Worm (Caenorhabditis elegans) whole organism, L2 larva: Measurements from ENCODE around the gene lgg-2.

ENCODE experiments used
- C34F6.9 ChIP-seq: fragments of 150-350 bp; optimal IDR thresholded peaks from 2 replicates; lab custom pipeline; 2014; ENCODE audit warnings: missing biosample characterization, missing genetic modification characterization
- F13H6.1 ChIP-seq: sonication (generic microtip); optimal IDR thresholded peaks from 2 replicates; lab custom pipeline; 2016; ENCODE audit warnings: missing genetic modification characterization, missing compliant biosample characterization
- R02D3.7 ChIP-seq: fragments of 150-350 bp; optimal IDR thresholded peaks from 2 replicates; lab custom pipeline; 2014; ENCODE audit warnings: missing biosample characterization, missing genetic modification characterization
- Y55F3AM.14 ChIP-seq: fragments of 200-800 bp; sonication (Bioruptor generic); optimal IDR thresholded peaks from 2 replicates; lab custom pipeline; 2018; ENCODE audit warnings: mild to moderate bottlenecking, missing genetic modification characterization, missing compliant biosample characterization
- ZK546.5 ChIP-seq: sonication (generic microtip); optimal IDR thresholded peaks from 2 replicates; lab custom pipeline; 2017; ENCODE audit warnings: missing biosample characterization, missing genetic modification characterization
- alr-1 ChIP-seq: fragments of 150-350 bp; optimal IDR thresholded peaks from 2 replicates; lab custom pipeline; 2014; ENCODE audit warnings: missing biosample characterization, missing genetic modification characterization
- aly-2 ChIP-seq: fragments of 150-350 bp; optimal IDR thresholded peaks from 2 replicates; lab custom pipeline; 2014; ENCODE audit warnings: missing biosample characterization, missing genetic modification characterization
- ama-1 ChIP-seq: fragments of 150-350 bp; optimal IDR thresholded peaks from 2 replicates; lab custom pipeline; 2018; ENCODE audit warnings: inconsistent platforms
- blmp-1 ChIP-seq: sonication (generic microtip); optimal IDR thresholded peaks from 2 replicates; lab custom pipeline; 2017; ENCODE audit warnings: missing genetic modification characterization, mild to moderate bottlenecking, missing compliant biosample characterization, antibody characterized with exemption, moderate library complexity; ENCODE audit not compliant: insufficient read depth
- ceh-16 ChIP-seq: fragments of 150-350 bp; optimal IDR thresholded peaks from 2 replicates; lab custom pipeline; 2014; ENCODE audit warnings: missing biosample characterization, missing genetic modification characterization
- ceh-82 ChIP-seq: fragments of 150-350 bp; optimal IDR thresholded peaks from 2 replicates; lab custom pipeline; 2014; ENCODE audit warnings: missing biosample characterization, missing genetic modification characterization
- crh-2 ChIP-seq: sonication (generic microtip); optimal IDR thresholded peaks from 2 replicates; lab custom pipeline; 2017; ENCODE audit warnings: missing biosample characterization, missing genetic modification characterization
- dmd-4 ChIP-seq: sonication (generic microtip); optimal IDR thresholded peaks from 2 replicates; lab custom pipeline; 2017; ENCODE audit warnings: missing biosample characterization, missing genetic modification characterization
- egl-27 ChIP-seq: sonication (generic microtip); optimal IDR thresholded peaks from 3 replicates; lab custom pipeline; 2017; ENCODE audit warnings: missing biosample characterization, missing genetic modification reagents, missing genetic modification characterization
- elt-1 ChIP-seq: fragments of 150-350 bp; optimal IDR thresholded peaks from 2 replicates; lab custom pipeline; 2014; ENCODE audit warnings: missing biosample characterization, missing genetic modification characterization
- elt-3 ChIP-seq: sonication (generic microtip); optimal IDR thresholded peaks from 2 replicates; lab custom pipeline; 2017; ENCODE audit warnings: missing biosample characterization, missing genetic modification characterization
- fos-1 ChIP-seq: fragments of 150-350 bp; optimal IDR thresholded peaks from 2 replicates; lab custom pipeline; 2014; ENCODE audit warnings: missing biosample characterization, missing genetic modification characterization
- gmeb-1 ChIP-seq: fragments of 150-350 bp; optimal IDR thresholded peaks from 2 replicates; lab custom pipeline; 2014; ENCODE audit warnings: missing biosample characterization, missing genetic modification characterization
- lin-11 ChIP-seq: fragments of 150-350 bp; sonication (generic microtip); optimal IDR thresholded peaks from 2 replicates; lab custom pipeline; 2014; ENCODE audit warnings: missing biosample characterization, missing genetic modification characterization, inconsistent platforms, mixed read lengths
- lin-13 ChIP-seq: fragments of 150-350 bp; optimal IDR thresholded peaks from 2 replicates; lab custom pipeline; 2014; ENCODE audit warnings: missing biosample characterization, missing genetic modification reagents, missing genetic modification characterization
- lin-39 ChIP-seq: fragments of 150-350 bp; optimal IDR thresholded peaks from 2 replicates; lab custom pipeline; 2014; ENCODE audit warnings: missing biosample characterization, missing genetic modification reagents, missing genetic modification characterization
- lsy-2 ChIP-seq, 2 experiments: fragments of 150-350 bp in 1 of 2; sonication (generic microtip) in 1 of 2; optimal IDR thresholded peaks; 2 replicates each; lab custom pipeline; 2014 to 2017; ENCODE audit warnings: missing biosample characterization in 2 of 2, missing genetic modification characterization in 2 of 2
- mab-5 ChIP-seq: fragments of 150-350 bp; optimal IDR thresholded peaks from 2 replicates; lab custom pipeline; 2014; ENCODE audit warnings: missing biosample characterization, missing genetic modification characterization
- mbf-1 ChIP-seq: sonication (generic microtip); optimal IDR thresholded peaks from 2 replicates; lab custom pipeline; 2017; ENCODE audit warnings: missing biosample characterization, missing genetic modification characterization
- mdl-1 ChIP-seq, 2 experiments: fragments of 150-350 bp in 1 of 2; sonication (generic microtip) in 1 of 2; optimal IDR thresholded peaks; 2 replicates each; lab custom pipeline; 2017; ENCODE audit warnings: missing biosample characterization in 2 of 2, missing genetic modification characterization in 2 of 2
- nhr-10 ChIP-seq: sonication (generic microtip); optimal IDR thresholded peaks from 2 replicates; lab custom pipeline; 2017; ENCODE audit warnings: missing biosample characterization, missing genetic modification characterization
- nhr-11 ChIP-seq: fragments of 150-350 bp; optimal IDR thresholded peaks from 2 replicates; lab custom pipeline; 2014; ENCODE audit warnings: missing biosample characterization, missing genetic modification characterization
- nhr-12 ChIP-seq: fragments of 150-350 bp; optimal IDR thresholded peaks from 2 replicates; lab custom pipeline; 2014; ENCODE audit warnings: missing biosample characterization, missing genetic modification characterization
- nhr-129 ChIP-seq: fragments of 150-350 bp; optimal IDR thresholded peaks from 2 replicates; lab custom pipeline; 2014; ENCODE audit warnings: missing biosample characterization, missing genetic modification characterization
- nhr-21 ChIP-seq: fragments of 150-350 bp; optimal IDR thresholded peaks from 2 replicates; lab custom pipeline; 2014; ENCODE audit warnings: missing biosample characterization, missing genetic modification characterization
- nhr-23 ChIP-seq: fragments of 150-350 bp; optimal IDR thresholded peaks from 2 replicates; lab custom pipeline; 2014; ENCODE audit warnings: missing biosample characterization, missing genetic modification reagents, missing genetic modification characterization
- nhr-237 ChIP-seq: fragments of 150-350 bp; optimal IDR thresholded peaks from 2 replicates; lab custom pipeline; 2014; ENCODE audit warnings: missing biosample characterization, missing genetic modification characterization
- nhr-25 ChIP-seq: fragments of 150-350 bp; sonication (generic microtip); optimal IDR thresholded peaks from 3 replicates; lab custom pipeline; 2014; ENCODE audit warnings: missing biosample characterization, missing genetic modification characterization
- nhr-6 ChIP-seq: fragments of 150-350 bp; optimal IDR thresholded peaks from 2 replicates; lab custom pipeline; 2014; ENCODE audit warnings: missing biosample characterization, missing genetic modification characterization
- nhr-77 ChIP-seq: fragments of 150-350 bp; optimal IDR thresholded peaks from 2 replicates; lab custom pipeline; 2014; ENCODE audit warnings: missing biosample characterization, missing genetic modification characterization
- peb-1 ChIP-seq: fragments of 150-350 bp; optimal IDR thresholded peaks from 2 replicates; lab custom pipeline; 2014; ENCODE audit warnings: missing biosample characterization, missing genetic modification characterization
- sem-4 ChIP-seq: fragments of 150-350 bp; optimal IDR thresholded peaks from 2 replicates; lab custom pipeline; 2014; ENCODE audit warnings: missing biosample characterization, missing genetic modification reagents, missing genetic modification characterization
- skn-1 ChIP-seq: sonication (generic microtip); optimal IDR thresholded peaks from 2 replicates; lab custom pipeline; 2017; ENCODE audit warnings: missing biosample characterization, missing genetic modification characterization
- sma-3 ChIP-seq: sonication (generic microtip); optimal IDR thresholded peaks from 2 replicates; lab custom pipeline; 2016; ENCODE audit warnings: missing genetic modification reagents, missing genetic modification characterization, missing compliant biosample characterization
- sma-9 ChIP-seq, 2 experiments: fragments of 150-350 bp in 1 of 2; sonication (generic microtip) in 1 of 2; optimal IDR thresholded peaks; 2 replicates each; lab custom pipeline; 2014 to 2016; ENCODE audit warnings: missing genetic modification characterization in 2 of 2, mild to moderate bottlenecking in 1 of 2, missing biosample characterization in 1 of 2, missing compliant biosample characterization in 1 of 2, missing genetic modification reagents in 1 of 2, moderate library complexity in 1 of 2
- snpc-4 ChIP-seq: fragments of 150-350 bp; optimal IDR thresholded peaks from 2 replicates; lab custom pipeline; 2014; ENCODE audit warnings: missing biosample characterization, missing genetic modification characterization
- unc-39 ChIP-seq: fragments of 150-350 bp; optimal IDR thresholded peaks from 2 replicates; lab custom pipeline; 2014; ENCODE audit warnings: missing biosample characterization, missing genetic modification characterization
- unc-55 ChIP-seq: fragments of 150-350 bp; sonication (generic microtip); optimal IDR thresholded peaks from 3 replicates; lab custom pipeline; 2014; ENCODE audit warnings: missing biosample characterization, missing genetic modification reagents, missing genetic modification characterization
- unc-62 ChIP-seq: fragments of 150-350 bp; optimal IDR thresholded peaks from 2 replicates; lab custom pipeline; 2014; ENCODE audit warnings: missing biosample characterization, missing genetic modification reagents, missing genetic modification characterization
- zag-1 ChIP-seq: fragments of 150-350 bp; optimal IDR thresholded peaks from 2 replicates; lab custom pipeline; 2014; ENCODE audit warnings: missing biosample characterization, missing genetic modification characterization
- ztf-1 ChIP-seq: fragments of 200-800 bp; sonication (Bioruptor generic); conservative IDR thresholded peaks from 2 replicates; pipeline ENCODE4 v1.3.6; 2022; ENCODE audit warnings: missing genetic modification characterization, missing compliant biosample characterization
- ztf-11 ChIP-seq: sonication (generic microtip); optimal IDR thresholded peaks from 2 replicates; lab custom pipeline; 2017; ENCODE audit warnings: missing biosample characterization, missing genetic modification characterization
- ztf-4 ChIP-seq: fragments of 150-350 bp; optimal IDR thresholded peaks from 2 replicates; lab custom pipeline; 2014; ENCODE audit warnings: missing biosample characterization, missing genetic modification characterization

lgg-2 gene

DNA sequence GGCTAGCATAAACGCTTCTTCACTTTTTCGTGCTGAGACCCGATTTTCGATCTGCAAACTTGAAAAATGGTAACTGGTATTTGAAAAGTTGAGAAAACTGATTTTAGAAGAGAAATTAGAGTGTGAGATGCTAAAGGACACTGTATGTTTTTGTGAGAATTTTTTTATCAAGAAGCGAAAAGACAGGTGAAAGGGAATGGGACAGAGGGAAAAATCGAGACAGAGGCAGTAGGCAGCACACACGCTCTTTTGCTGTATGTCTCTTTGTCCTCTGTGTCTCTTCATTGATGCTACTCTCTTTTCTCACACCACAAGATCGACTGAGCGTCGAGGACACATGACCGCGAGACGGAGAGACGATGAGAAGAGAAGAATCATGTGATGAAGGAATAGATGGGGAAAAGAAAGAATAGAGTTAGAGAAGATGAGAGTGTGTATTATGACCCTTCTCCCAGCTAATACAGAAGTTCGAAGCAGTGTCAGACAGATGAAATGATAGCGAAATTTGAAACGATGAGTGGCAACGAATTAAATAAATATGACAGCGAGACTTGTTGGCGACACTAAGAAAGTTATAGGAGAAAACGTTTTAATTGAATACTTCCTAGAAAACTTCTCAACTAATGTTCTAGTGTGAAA is at the start of gene lgg-2:
Gene lgg-2 (minus strand): TSS at position 51 of the 639 bp plus-strand sequence.
- TF ChIP-seq elt-1 (tag; lab: Kevin White, UChicago) (no peak), crh-2 (tag; lab: Kevin White, UChicago) (peak; percentile 98), zag-1 (peak; percentile 78), R02D3.7 (tag; lab: Kevin White, UChicago) (no peak), unc-55 (GFP tag; lab: Kevin White, UChicago) (peak; percentile 80), ztf-11 (peak; percentile 4), gmeb-1 (tag; lab: Kevin White, UChicago) (peak; percentile 88), alr-1 (tag; lab: Kevin White, UChicago) (peak; percentile 56), peb-1 (tag; lab: Kevin White, UChicago) (no peak), ceh-16 (tag; lab: Kevin White, UChicago) (peak; percentile 57), blmp-1 (tag; lab: Kevin White, UChicago) (peak; percentile 99), nhr-23 (tag; lab: Kevin White, UChicago) (no peak), lin-39 (tag; lab: Kevin White, UChicago) (peak; percentile 53), nhr-10 (tag; lab: Kevin White, UChicago) (peak; percentile 70), elt-3 (no peak), lin-13 (GFP tag; lab: Kevin White, UChicago) (peak; percentile 87), nhr-25 (tag; lab: Kevin White, UChicago) (peak; percentile 98), mbf-1 (no peak), ceh-82 (tag; lab: Kevin White, UChicago) (peak; percentile 21), lin-11 (peak; percentile 82), mdl-1 (tag; optimal IDR thresholded peaks at IDR 0.05; lab: Kevin White, UChicago) (peak; percentile 79 to 97), unc-39 (tag; lab: Kevin White, UChicago) (no peak), skn-1 (peak; percentile 52), nhr-237 (no peak), ztf-4 (peak; percentile 97), unc-62 (GFP tag; lab: Kevin White, UChicago) (peak; percentile 93), snpc-4 (tag; lab: Kevin White, UChicago) (peak; percentile 89), nhr-129 (tag; lab: Kevin White, UChicago) (peak; percentile 98), ama-1 (lab: Kevin White, UChicago) (no peak), C34F6.9 (peak; percentile 99), aly-2 (tag; lab: Kevin White, UChicago) (no peak), egl-27 (tag; lab: Kevin White, UChicago) (peak; percentile 97), dmd-4 (tag; lab: Kevin White, UChicago) (no peak), ZK546.5 (tag; lab: Kevin White, UChicago) (no peak), fos-1 (tag; lab: Kevin White, UChicago) (peak; percentile 97), lsy-2 (tag; optimal IDR thresholded peaks at IDR 0.05; lab: Kevin White, UChicago) (peak; percentile 75 to 95), Y55F3AM.14 (peak; percentile 94), sma-9 (GFP tag; optimal IDR thresholded peaks at IDR 0.05; lab: Kevin White, UChicago) (peak; percentile 99), sma-9 (tag; optimal IDR thresholded peaks at IDR 0.05; lab: Kevin White, UChicago) (no peak), mab-5 (peak; percentile 92), nhr-77 (tag; lab: Kevin White, UChicago) (no peak), F13H6.1 (tag; lab: Kevin White, UChicago) (peak; percentile 98), sma-3 (GFP tag; lab: Kevin White, UChicago) (peak; percentile 98), nhr-12 (tag; lab: Kevin White, UChicago) (peak; percentile 38), nhr-11 (tag; lab: Kevin White, UChicago) (no peak), nhr-21 (peak; percentile 98), sem-4 (tag; lab: Kevin White, UChicago) (peak; percentile 94), nhr-6 (peak; percentile 98), ztf-1 (GFP tag; lab: Robert Waterston, UW) (no peak)
- TF ChIP-seq, all 48 proteins: peak for 33
